Worm (Caenorhabditis elegans): Measurements from ENCODE around the gene mstr-2.

The mstr-2 gene

ce11 chrIII:4520057-4520456 lies 51.1 kb downstream of the mstr-2 start, which contains the start of gene cdh-4:
Gene cdh-4 (plus strand): TSS chrIII:4520357.
- TF ChIP-seq aly-2 (tag; optimal IDR thresholded peaks at IDR 0.05) (no peak), pag-3 (tag; optimal IDR thresholded peaks at IDR 0.05; ENCODE audit: borderline replicate concordance, insufficient read depth) (no peak), jun-1 (tag; optimal IDR thresholded peaks at IDR 0.05) (no peak)

Data from whole organism, L1 larva.